Worm (Caenorhabditis elegans): ENCODE results near the gene ZC477.4.

- no peak for TF ChIP-seq nhr-76 (tag; optimal IDR thresholded peaks at IDR 0.05)
- no peak for TF ChIP-seq ces-1 (GFP tag; optimal IDR thresholded peaks at IDR 0.05)
- TF ChIP-seq pha-4 (tag; optimal IDR thresholded peaks at IDR 0.05) = no peak
- no peak for TF ChIP-seq ztf-11 (tag; optimal IDR thresholded peaks at IDR 0.05)
- TF ChIP-seq nhr-237 (tag; optimal IDR thresholded peaks at IDR 0.05) = no peak
- TF ChIP-seq snpc-4 (tag; optimal IDR thresholded peaks at IDR 0.05) = no peak
- TF ChIP-seq nhr-12 (tag; optimal IDR thresholded peaks at IDR 0.05) = no peak
- TF ChIP-seq mep-1 (tag; optimal IDR thresholded peaks at IDR 0.05) = no peak
- TF ChIP-seq ceh-83 (GFP tag; optimal IDR thresholded peaks at IDR 0.05) = no peak
- TF ChIP-seq nhr-28 (tag; optimal IDR thresholded peaks at IDR 0.05) = no peak
- no peak for TF ChIP-seq lin-13 (tag; optimal IDR thresholded peaks at IDR 0.05)
- TF ChIP-seq hlh-1 (tag; optimal IDR thresholded peaks at IDR 0.05) = no peak
These were observed 46.2 kb upstream of the ZC477.4 start, which contains the start of gene hecd-1 for ce11 chrIV:7144670-7145257.

Measured in whole organism, mixed stage, embryonic.